Worm (Caenorhabditis elegans) whole organism, dauer: ENCODE results near the gene M110.10.

Source experiments
- unc-62 ChIP-seq: sonication (generic microtip); optimal IDR thresholded peaks from 2 replicates; lab custom pipeline; 2017; ENCODE audit warnings: missing biosample characterization, missing genetic modification reagents, missing genetic modification characterization

Gene M110.10

ce11 chrII:8214367-8214766 is at the start of gene M110.10:
Gene M110.10 (minus strand): TSS chrII:8214467.
- no peak for TF ChIP-seq unc-62 (GFP tag; lab: Kevin White, UChicago)

- no peak for TF ChIP-seq unc-62 (GFP tag; lab: Kevin White, UChicago)
Observed at ce11 chrII:8263562-8263961, 49.3 kb upstream of the M110.10 start.

DNA sequence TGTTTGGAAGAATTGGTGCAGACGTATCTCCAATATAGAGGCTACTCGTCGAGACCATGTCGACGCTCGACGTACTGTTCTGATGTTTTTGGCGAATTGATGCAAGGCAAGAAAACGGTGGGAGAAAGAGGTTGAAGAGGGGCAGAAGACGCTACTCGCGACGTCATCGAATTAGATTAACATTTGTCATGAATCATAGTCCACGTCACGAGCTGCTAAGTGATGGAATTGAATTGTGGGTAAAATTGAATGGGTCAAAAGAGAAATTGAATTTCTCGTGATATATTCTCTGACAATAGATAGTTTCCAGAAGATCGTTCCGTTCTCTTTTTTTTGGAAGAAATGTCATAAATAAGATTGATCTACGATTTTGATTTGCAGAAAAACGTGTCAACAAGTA is 45.4 kb upstream of the M110.10 start:
- TF ChIP-seq unc-62 (GFP tag; lab: Kevin White, UChicago): no peak

DNA sequence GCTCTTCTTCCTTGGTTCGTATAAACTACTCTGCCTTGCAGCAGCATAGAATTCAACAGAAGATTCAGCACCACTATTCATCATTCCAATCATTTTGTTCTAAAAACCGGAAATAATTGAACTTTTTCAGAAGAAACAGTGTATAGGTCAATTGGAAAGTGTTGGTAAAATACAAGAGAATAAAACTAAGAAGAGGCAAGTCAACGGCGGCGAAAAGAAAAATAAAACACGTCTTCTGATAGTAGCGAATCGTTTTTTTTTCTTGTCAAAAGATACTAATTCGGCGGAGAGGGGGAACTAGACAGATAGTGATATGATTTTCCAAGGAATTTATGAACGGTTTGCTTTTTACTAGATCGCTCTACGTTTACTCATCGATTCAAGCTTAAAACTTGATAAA is 44.8 kb upstream of the M110.10 start, which contains the start of gene F35C11.6:
TSS of gene F35C11.6 (minus strand) at position 101 of the 400 bp plus-strand sequence.
- TF ChIP-seq unc-62 (GFP tag; lab: Kevin White, UChicago): no peak

ce11 chrII:8256013-8256412 is 41.7 kb upstream of the M110.10 start, which contains the start of gene F35C11.7:
Gene F35C11.7 (plus strand): TSS chrII:8256313.
- TF ChIP-seq unc-62 (GFP tag; lab: Kevin White, UChicago): no peak

DNA sequence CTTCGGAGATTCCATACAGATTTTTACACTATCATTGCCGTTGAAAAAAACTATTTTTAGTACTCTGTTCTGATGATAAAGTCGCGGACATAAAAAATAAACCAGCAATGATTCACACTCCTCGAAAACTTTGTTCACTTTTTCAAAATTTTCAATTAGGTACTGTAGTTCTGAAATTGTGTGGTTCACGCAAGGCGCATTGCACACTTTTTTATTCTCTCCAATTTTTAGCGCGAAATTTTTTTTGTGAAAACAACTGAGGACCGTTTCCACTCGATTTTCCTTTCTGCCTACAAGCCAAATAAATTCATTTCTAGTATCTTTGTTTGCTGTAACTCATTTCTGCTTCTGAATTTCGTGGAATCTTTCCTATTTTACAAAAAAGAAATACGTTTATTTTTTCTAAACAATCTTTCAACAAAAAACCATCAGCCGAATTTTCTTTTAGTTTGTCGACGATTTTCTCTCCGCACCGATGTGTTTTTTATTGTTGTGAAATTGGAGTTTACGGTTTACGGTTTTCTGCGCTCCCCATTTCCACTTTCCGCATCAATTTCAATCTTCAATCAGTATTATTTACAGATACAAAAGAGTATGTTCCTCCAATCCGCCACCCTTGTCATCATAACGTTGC is 39.0 kb upstream of the M110.10 start, which contains the start of gene F35C11.5:
TSS of gene F35C11.5 (plus strand) at position 584 of the 634 bp plus-strand sequence.
- no peak for TF ChIP-seq unc-62 (GFP tag; lab: Kevin White, UChicago)

DNA sequence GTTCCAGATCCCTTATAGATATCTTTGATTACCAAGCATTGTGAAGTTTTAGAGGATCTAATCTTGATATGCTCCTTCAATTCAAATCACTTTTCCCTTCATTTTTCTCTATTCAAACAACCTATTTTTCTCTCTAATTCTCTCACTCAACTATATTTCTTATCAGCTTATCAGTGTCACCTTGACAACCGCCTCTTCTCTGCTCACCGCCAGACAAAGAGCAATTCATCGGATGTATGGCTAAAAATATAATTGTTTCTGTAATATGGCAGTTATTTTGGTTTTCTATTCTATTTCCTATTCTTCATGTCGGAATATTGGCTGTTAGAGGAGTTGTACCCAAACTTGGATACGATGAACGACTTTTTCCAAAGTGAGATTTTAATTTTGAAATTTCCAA is 35.4 kb upstream of the M110.10 start:
- no peak for TF ChIP-seq unc-62 (GFP tag; lab: Kevin White, UChicago)

DNA sequence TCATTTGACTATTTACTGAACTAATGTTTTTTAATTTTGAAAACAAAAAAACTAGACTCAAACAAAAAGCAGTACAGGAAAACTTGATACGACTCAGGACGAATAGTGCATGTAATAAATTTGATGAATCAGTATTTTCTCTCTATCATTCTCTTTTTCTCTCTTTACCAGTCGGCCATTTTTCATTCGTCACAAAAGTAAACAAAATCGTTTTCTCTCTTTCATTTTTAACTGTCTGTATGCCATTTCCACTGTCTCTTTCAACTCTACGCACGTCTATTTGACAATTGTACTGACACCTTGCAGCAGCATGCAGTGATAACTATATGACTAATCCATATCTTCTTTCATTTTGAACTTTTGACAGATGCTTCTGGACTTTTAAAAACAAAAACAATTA is 34.5 kb upstream of the M110.10 start, which contains the start of the genes F35C11.2 and F35C11.4:
TSS of gene F35C11.2 (minus strand) at position 90 of the 400 bp plus-strand sequence.
TSS of gene F35C11.4 (plus strand) at position 260 of the 400 bp plus-strand sequence.
- no peak for TF ChIP-seq unc-62 (GFP tag; lab: Kevin White, UChicago)

DNA sequence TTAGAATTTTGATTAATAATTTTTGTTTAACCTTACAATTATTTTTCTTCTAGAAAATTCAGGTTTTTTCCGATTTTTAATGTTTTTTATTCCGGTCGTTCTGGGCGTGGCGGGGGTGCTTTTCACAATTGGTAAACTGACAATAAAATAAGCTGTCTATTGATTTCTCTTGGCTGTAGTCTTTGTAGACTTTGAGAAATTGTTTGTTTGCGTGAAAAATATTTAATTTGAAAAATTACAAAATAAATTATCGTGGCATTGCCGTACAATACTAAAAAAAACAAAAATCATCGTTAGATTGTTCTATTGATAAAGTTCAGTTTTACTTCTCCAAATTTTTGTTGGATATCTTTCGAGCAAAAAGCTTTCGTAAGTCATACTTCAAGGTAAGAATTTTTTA is 32.2 kb upstream of the M110.10 start, which contains the start of gene F35C11.3:
TSS of gene F35C11.3 (plus strand) at position 301 of the 400 bp plus-strand sequence.
- TF ChIP-seq unc-62 (GFP tag; lab: Kevin White, UChicago): no peak

ce11 chrII:8238155-8238554 is 23.9 kb upstream of the M110.10 start, which contains the start of gene nlp-5:
Gene nlp-5 (plus strand): TSS chrII:8238455.
- no peak for TF ChIP-seq unc-62 (GFP tag; lab: Kevin White, UChicago)

- TF ChIP-seq unc-62 (GFP tag; lab: Kevin White, UChicago): no peak
Observed at ce11 chrII:8232489-8232888, 18.2 kb upstream of the M110.10 start, which contains the start of gene M110.7. Gene M110.7 (plus strand): TSS chrII:8232789.

DNA sequence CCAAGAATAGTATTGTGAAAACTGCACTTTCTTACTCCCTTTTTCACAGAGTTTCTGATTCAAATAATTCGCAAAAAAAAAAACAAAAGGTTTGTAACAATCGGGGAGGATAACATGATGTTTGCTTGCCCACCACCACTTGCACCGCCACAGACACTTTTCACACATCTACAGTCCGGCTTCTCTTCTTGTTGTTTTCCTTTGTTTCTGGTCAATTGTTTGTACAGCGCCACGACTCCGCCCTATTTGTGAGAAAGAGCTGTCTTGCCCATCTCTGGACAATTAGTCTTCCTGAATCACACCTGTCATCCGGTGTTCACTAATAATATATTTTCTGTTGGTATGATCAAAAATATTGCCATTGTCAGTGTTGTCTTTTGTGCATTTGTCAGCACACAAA is 16.7 kb upstream of the M110.10 start, which contains the start of gene M110.9:
TSS of gene M110.9 (plus strand) at position 301 of the 400 bp plus-strand sequence.
- no peak for TF ChIP-seq unc-62 (GFP tag; lab: Kevin White, UChicago)

DNA sequence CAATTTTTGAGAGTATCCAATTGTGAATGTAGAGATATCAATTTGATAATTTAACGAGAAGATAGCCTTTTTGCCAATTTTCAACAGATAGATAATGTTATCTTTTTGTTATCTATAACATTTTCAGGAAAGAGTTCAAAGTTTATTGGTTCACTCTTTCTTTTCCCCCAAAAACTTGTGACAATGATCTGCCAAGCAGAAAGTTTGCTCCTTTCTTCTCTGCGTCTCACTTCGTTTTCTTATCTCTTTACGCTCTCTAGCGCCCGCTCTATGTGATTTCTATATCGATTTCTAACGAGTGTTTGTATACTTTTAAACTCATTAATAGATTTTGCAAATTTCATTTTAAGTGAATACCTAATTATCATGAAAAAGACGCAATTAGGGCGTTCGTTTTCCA is 12.2 kb upstream of the M110.10 start:
- no peak for TF ChIP-seq unc-62 (GFP tag; lab: Kevin White, UChicago)

DNA sequence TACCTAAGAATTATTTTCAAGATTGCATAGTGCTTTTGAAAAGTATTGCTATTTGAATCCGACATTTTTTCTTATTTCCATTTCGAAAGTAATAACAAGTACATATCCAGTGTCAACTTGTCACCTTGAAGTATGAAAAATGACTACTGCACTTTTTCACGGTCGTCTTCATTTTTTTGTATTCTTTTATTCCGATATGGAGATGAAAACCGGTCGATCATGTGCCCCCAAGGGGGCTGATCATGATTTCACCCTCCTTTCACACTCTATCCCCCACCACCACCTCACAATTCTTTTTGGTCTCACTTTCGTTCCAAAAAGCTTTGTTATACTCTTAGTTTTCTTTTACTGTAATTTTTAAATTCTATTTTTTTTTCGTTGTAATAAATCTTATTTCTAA is 11.6 kb upstream of the M110.10 start:
- TF ChIP-seq unc-62 (GFP tag; lab: Kevin White, UChicago): no peak

ce11 chrII:8225347-8225746 is 11.1 kb upstream of the M110.10 start:
- TF ChIP-seq unc-62 (GFP tag; lab: Kevin White, UChicago): no peak

- TF ChIP-seq unc-62 (GFP tag; lab: Kevin White, UChicago): no peak
Observed at ce11 chrII:8224623-8225022, 10.4 kb upstream of the M110.10 start.

DNA sequence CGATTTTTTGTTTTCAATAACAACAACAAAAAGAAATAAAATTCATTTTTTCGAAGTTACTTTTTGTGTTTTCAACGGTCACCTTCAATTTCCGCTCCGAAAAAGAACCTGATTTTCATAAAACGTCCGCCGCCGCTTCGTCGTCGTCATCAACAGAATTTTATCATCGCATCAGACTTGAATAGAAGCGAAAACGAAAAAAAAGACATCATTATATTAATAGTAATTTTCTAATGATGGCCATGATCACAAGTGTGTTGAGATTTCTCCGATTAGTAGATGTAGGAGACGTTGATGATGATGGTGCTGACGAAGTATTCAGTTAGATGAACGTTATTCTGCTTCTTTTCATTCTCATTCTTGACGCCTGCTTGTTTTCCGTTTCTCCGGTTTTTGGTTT is 9.7 kb upstream of the M110.10 start:
- TF ChIP-seq unc-62 (GFP tag; lab: Kevin White, UChicago): no peak
